Fruit fly (Drosophila melanogaster) whole organism, embryonic: ENCODE data around the gene mib1.

ENCODE experiments used
- Atf-2 ChIP-seq: fragments of 200-800 bp; sonication (Bioruptor generic); optimal IDR thresholded peaks from 2 replicates; lab custom pipeline; 2016; ENCODE audit warnings: missing biosample characterization, missing genetic modification characterization
- Bgb ChIP-seq: fragments of 200-800 bp; sonication (Bioruptor generic); IDR thresholded peaks from 2 replicates; pipeline ENCODE4 v1.3.6; 2022; ENCODE audit warnings: missing biosample characterization, missing genetic modification characterization; ENCODE audit not compliant: partially characterized antibody
- BtbVII ChIP-seq: fragments of 200-800 bp; sonication (Bioruptor generic); optimal IDR thresholded peaks from 3 replicates; lab custom pipeline; 2017; ENCODE audit warnings: missing biosample characterization, mild to moderate bottlenecking, missing genetic modification characterization
- CG10431 ChIP-seq: fragments of 200-800 bp; sonication (Bioruptor generic); optimal IDR thresholded peaks from 3 replicates; lab custom pipeline; 2018; ENCODE audit warnings: missing biosample characterization, mild to moderate bottlenecking, missing genetic modification characterization
- CG11085 ChIP-seq: fragments of 200-800 bp; sonication (Bioruptor generic); IDR thresholded peaks from 2 replicates; pipeline ENCODE4 v1.3.6; 2022; ENCODE audit warnings: missing biosample characterization, missing genetic modification characterization
- CG11247 ChIP-seq: fragments of 200-800 bp; sonication (Bioruptor generic); IDR thresholded peaks from 2 replicates; pipeline ENCODE4 v1.3.6; 2022; ENCODE audit warnings: missing biosample characterization, missing genetic modification characterization
- CG12071 ChIP-seq: fragments of 200-800 bp; sonication (Bioruptor generic); optimal IDR thresholded peaks from 3 replicates; lab custom pipeline; 2018; ENCODE audit warnings: missing biosample characterization, mild to moderate bottlenecking, missing genetic modification characterization
- CG1603 ChIP-seq: fragments of 200-800 bp; sonication (Bioruptor generic); optimal IDR thresholded peaks from 2 replicates; lab custom pipeline; 2019; ENCODE audit warnings: missing biosample characterization, mild to moderate bottlenecking, missing genetic modification characterization, moderate library complexity
- CG16813 ChIP-seq: fragments of 200-800 bp; sonication (Bioruptor generic); IDR thresholded peaks from 3 replicates; pipeline ENCODE4 v1.3.6; 2022; ENCODE audit warnings: missing biosample characterization, missing genetic modification characterization; ENCODE audit not compliant: partially characterized antibody
- CG17568 ChIP-seq: fragments of 200-800 bp; sonication (Bioruptor generic); optimal IDR thresholded peaks from 2 replicates; lab custom pipeline; 2018; ENCODE audit warnings: missing biosample characterization, mild to moderate bottlenecking, missing genetic modification characterization, moderate library complexity
- CG18619 ChIP-seq: fragments of 200-800 bp; sonication (Bioruptor generic); optimal IDR thresholded peaks from 3 replicates; lab custom pipeline; 2017; ENCODE audit warnings: missing biosample characterization, mild to moderate bottlenecking, missing genetic modification characterization
- CG2129 ChIP-seq: fragments of 200-800 bp; sonication (Bioruptor generic); IDR thresholded peaks from 2 replicates; pipeline ENCODE4 v1.3.6; 2022; ENCODE audit warnings: missing biosample characterization, missing genetic modification characterization; ENCODE audit not compliant: partially characterized antibody
- CG30020 ChIP-seq: fragments of 200-800 bp; optimal IDR thresholded peaks from 2 replicates; lab custom pipeline; 2019; ENCODE audit warnings: missing biosample characterization, mild to moderate bottlenecking, missing genetic modification characterization, moderate library complexity
- CG31224 ChIP-seq: fragments of 200-800 bp; sonication (Bioruptor generic); IDR thresholded peaks from 2 replicates; pipeline ENCODE4 v1.3.6; 2022; ENCODE audit warnings: missing biosample characterization, missing genetic modification characterization
- CG32532 ChIP-seq: fragments of 200-800 bp; sonication (Bioruptor generic); IDR thresholded peaks from 2 replicates; pipeline ENCODE4 v1.3.6; 2022; ENCODE audit warnings: missing biosample characterization, missing genetic modification characterization
- CG34422 ChIP-seq: fragments of 200-800 bp; sonication (Bioruptor generic); IDR thresholded peaks from 3 replicates; pipeline ENCODE4 v1.3.6; 2022; ENCODE audit warnings: missing biosample characterization, missing genetic modification characterization
- CG42726 ChIP-seq: fragments of 200-800 bp; sonication (Bioruptor generic); IDR thresholded peaks from 2 replicates; pipeline ENCODE4 v1.3.6; 2022; ENCODE audit warnings: missing biosample characterization, missing genetic modification characterization; ENCODE audit not compliant: partially characterized antibody
- CG4360 ChIP-seq: fragments of 200-800 bp; sonication (Bioruptor generic); IDR thresholded peaks from 2 replicates; pipeline ENCODE4 v1.3.6; 2022; ENCODE audit warnings: missing biosample characterization, missing genetic modification characterization
- CG43689 ChIP-seq: fragments of 200-800 bp; sonication (Bioruptor generic); IDR thresholded peaks from 2 replicates; pipeline ENCODE4 v1.3.6; 2022; ENCODE audit warnings: missing biosample characterization, missing genetic modification characterization
- CG6689 ChIP-seq: fragments of 200-800 bp; sonication (Bioruptor generic); IDR thresholded peaks from 2 replicates; pipeline ENCODE4 v1.3.6; 2022; ENCODE audit warnings: missing biosample characterization, missing genetic modification characterization
- CG6791 ChIP-seq: fragments of 200-800 bp; sonication (Bioruptor generic); IDR thresholded peaks from 3 replicates; pipeline ENCODE4 v1.3.6; 2022; ENCODE audit warnings: missing biosample characterization, missing genetic modification characterization; ENCODE audit not compliant: partially characterized antibody
- CG7928 ChIP-seq: fragments of 200-800 bp; sonication (Bioruptor generic); optimal IDR thresholded peaks from 2 replicates; lab custom pipeline; 2017; ENCODE audit warnings: missing biosample characterization, mild to moderate bottlenecking, missing genetic modification characterization
- CG9817 ChIP-seq: fragments of 200-800 bp; sonication (Bioruptor generic); optimal IDR thresholded peaks from 2 replicates; lab custom pipeline; 2018; ENCODE audit warnings: missing biosample characterization, mild to moderate bottlenecking, missing genetic modification characterization, moderate library complexity
- D19A ChIP-seq: fragments of 200-800 bp; optimal IDR thresholded peaks from 3 replicates; lab custom pipeline; 2019; ENCODE audit warnings: missing biosample characterization, mild to moderate bottlenecking, missing genetic modification characterization, moderate library complexity
- Dref ChIP-seq: fragments of 200-800 bp; sonication (Bioruptor generic); IDR thresholded peaks from 2 replicates; pipeline ENCODE4 v1.3.6; 2022; ENCODE audit warnings: missing biosample characterization, missing genetic modification characterization
- Ets65A ChIP-seq: fragments of 200-800 bp; sonication (Bioruptor generic); peaks from one replicate; lab custom pipeline; 2016; ENCODE audit warnings: missing biosample characterization, missing genetic modification characterization
- Ets97D ChIP-seq: fragments of 200-800 bp; sonication (Bioruptor generic); optimal IDR thresholded peaks from 3 replicates; lab custom pipeline; 2016; ENCODE audit warnings: missing biosample characterization, missing genetic modification characterization
- HLH4C ChIP-seq: fragments of 200-800 bp; sonication (Bioruptor generic); IDR thresholded peaks from 3 replicates; pipeline ENCODE4 v1.3.6; 2022; ENCODE audit warnings: missing biosample characterization, missing genetic modification characterization; ENCODE audit not compliant: partially characterized antibody
- Med ChIP-seq: fragments of 200-800 bp; sonication (Bioruptor generic); peaks from one replicate; lab custom pipeline; 2016; ENCODE audit warnings: missing biosample characterization, missing genetic modification characterization, mild to moderate bottlenecking, inconsistent platforms, moderate library complexity
- Neu2 ChIP-seq: fragments of 200-800 bp; sonication (Bioruptor generic); optimal IDR thresholded peaks from 3 replicates; lab custom pipeline; 2016; ENCODE audit warnings: missing biosample characterization, missing genetic modification characterization, borderline replicate concordance
- PHDP ChIP-seq: fragments of 200-800 bp; sonication (Bioruptor generic); optimal IDR thresholded peaks from 3 replicates; lab custom pipeline; 2018; ENCODE audit warnings: missing biosample characterization, mild to moderate bottlenecking, missing genetic modification characterization, moderate library complexity
- Pdp1 ChIP-seq, 2 experiments: fragments of 200-800 bp; sonication (Bioruptor generic); optimal IDR thresholded peaks; 3 replicates each; lab custom pipeline; 2016; ENCODE audit warnings: missing biosample characterization in 2 of 2, missing genetic modification characterization in 2 of 2, mild to moderate bottlenecking in 1 of 2, moderate library complexity in 1 of 2
- abd-A ChIP-seq: fragments of 200-800 bp; sonication (Bioruptor generic); optimal IDR thresholded peaks from 3 replicates; lab custom pipeline; 2019; ENCODE audit warnings: missing biosample characterization, mild to moderate bottlenecking, missing genetic modification characterization, moderate library complexity
- ato ChIP-seq: fragments of 200-800 bp; sonication (Bioruptor generic); IDR thresholded peaks from 2 replicates; pipeline ENCODE4 v1.3.6; 2022; ENCODE audit warnings: missing biosample characterization, missing genetic modification characterization; ENCODE audit not compliant: partially characterized antibody
- chinmo ChIP-seq: fragments of 200-800 bp; sonication (Bioruptor generic); IDR thresholded peaks from 4 replicates; pipeline ENCODE4 v1.3.6; 2022; ENCODE audit warnings: missing biosample characterization, missing genetic modification characterization; ENCODE audit not compliant: partially characterized antibody
- crol ChIP-seq: fragments of 200-800 bp; sonication (Bioruptor generic); IDR thresholded peaks from 2 replicates; pipeline ENCODE4 v1.3.6; 2022; ENCODE audit warnings: missing biosample characterization, missing genetic modification characterization
- crp ChIP-seq, 2 experiments: fragments of 200-800 bp; sonication (Bioruptor generic); optimal IDR thresholded peaks; 2 replicates in 1 of 2; 3 replicates in 1 of 2; lab custom pipeline; 2017; ENCODE audit warnings: missing biosample characterization in 2 of 2, missing genetic modification characterization in 2 of 2, mild to moderate bottlenecking in 1 of 2, moderate library complexity in 1 of 2
- fd3F ChIP-seq: fragments of 200-800 bp; sonication (Bioruptor generic); optimal IDR thresholded peaks from 2 replicates; lab custom pipeline; 2018; ENCODE audit warnings: missing biosample characterization, mild to moderate bottlenecking, missing genetic modification characterization, moderate library complexity
- ftz-f1 ChIP-seq: fragments of 200-800 bp; sonication (Bioruptor generic); optimal IDR thresholded peaks from 2 replicates; lab custom pipeline; 2016; ENCODE audit warnings: missing biosample characterization, missing genetic modification characterization
- gsb ChIP-seq: fragments of 200-800 bp; sonication (Bioruptor generic); IDR thresholded peaks from 2 replicates; pipeline ENCODE4 v1.3.6; 2022; ENCODE audit warnings: missing biosample characterization, missing genetic modification characterization
- nau ChIP-seq: fragments of 200-800 bp; sonication (Bioruptor generic); optimal IDR thresholded peaks from 3 replicates; lab custom pipeline; 2017; ENCODE audit warnings: missing biosample characterization, mild to moderate bottlenecking, missing genetic modification characterization, missing genetic modification reagents
- nerfin-2 ChIP-seq: fragments of 200-800 bp; sonication (Bioruptor generic); IDR thresholded peaks from 2 replicates; pipeline ENCODE4 v1.3.6; 2022; ENCODE audit warnings: missing biosample characterization, missing genetic modification characterization; ENCODE audit not compliant: partially characterized antibody
- odd ChIP-seq: fragments of 200-800 bp; sonication (Bioruptor generic); optimal IDR thresholded peaks from 2 replicates; lab custom pipeline; 2017; ENCODE audit warnings: missing biosample characterization, mild to moderate bottlenecking, missing genetic modification characterization
- otp ChIP-seq: fragments of 200-800 bp; sonication (Bioruptor generic); IDR thresholded peaks from 3 replicates; pipeline ENCODE4, ENCODE4 v1.3.6; 2022; ENCODE audit warnings: missing biosample characterization, missing genetic modification characterization
- pnt ChIP-seq: fragments of 200-800 bp; sonication (Bioruptor generic); optimal IDR thresholded peaks from 3 replicates; lab custom pipeline; 2016; ENCODE audit warnings: missing biosample characterization, missing genetic modification characterization
- sd ChIP-seq: fragments of 200-800 bp; sonication (Bioruptor generic); optimal IDR thresholded peaks from 3 replicates; lab custom pipeline; 2018; ENCODE audit warnings: missing biosample characterization, mild to moderate bottlenecking, missing genetic modification characterization, moderate library complexity
- sob ChIP-seq: fragments of 200-800 bp; sonication (Bioruptor generic); IDR thresholded peaks from 2 replicates; pipeline ENCODE4 v1.3.6; 2022; ENCODE audit warnings: missing biosample characterization, missing genetic modification characterization
- stc ChIP-seq: fragments of 200-800 bp; sonication (Bioruptor generic); IDR thresholded peaks from 2 replicates; pipeline ENCODE4 v1.3.6; 2022; ENCODE audit warnings: missing biosample characterization, missing genetic modification characterization
- sug ChIP-seq: fragments of 200-800 bp; optimal IDR thresholded peaks from 2 replicates; lab custom pipeline; 2019; ENCODE audit warnings: missing biosample characterization, mild to moderate bottlenecking, missing genetic modification characterization, moderate library complexity

The mib1 gene

DNA sequence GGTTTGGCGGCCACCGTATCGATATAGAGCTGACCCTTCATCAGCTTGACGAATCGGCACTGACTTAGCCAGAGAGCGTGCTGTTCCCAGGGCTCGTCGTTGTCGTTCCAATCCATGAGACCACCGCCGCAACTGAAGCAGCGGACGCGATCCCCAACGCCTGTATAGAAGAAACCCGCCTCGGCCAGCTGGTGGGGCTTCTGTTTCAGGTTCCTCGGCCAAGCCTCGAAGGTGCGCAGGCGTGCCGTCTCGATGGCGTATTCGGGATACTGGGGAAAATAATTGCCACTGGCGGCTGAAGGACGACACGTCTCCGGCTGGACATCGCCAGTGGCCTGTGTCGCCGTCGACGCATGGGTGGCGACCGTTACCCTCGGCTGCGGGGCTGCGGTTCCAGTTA, 27.5 kb upstream of the mib1 start (continued):
- TF ChIP-seq otp (GFP tag; lab: Robert Waterston, UW) (no peak), CG11247 (GFP tag; lab: Robert Waterston, UW) (no peak), sd (tag; lab: Kevin White, UChicago) (no peak), Ets65A (GFP tag; lab: Kevin White, UChicago) (peak; percentile 72), ato (GFP tag; lab: Robert Waterston, UW) (no peak), Ets97D (no peak), chinmo (GFP tag; lab: Robert Waterston, UW) (0 out of 4 replicates have a peak, but pooled peaks have one; percentile 25), CG11085 (GFP tag; lab: Robert Waterston, UW) (no peak), Atf-2 (GFP tag; lab: Kevin White, UChicago) (no peak), ftz-f1 (GFP tag; lab: Kevin White, UChicago) (no peak), Med (GFP tag; lab: Kevin White, UChicago) (peak; percentile 59), CG43689 (GFP tag; lab: Robert Waterston, UW) (no peak), Dref (GFP tag; lab: Robert Waterston, UW) (no peak), CG42726 (GFP tag; lab: Robert Waterston, UW) (peak; percentile 36; the same call in 1 of the 2 replicates), CG30020 (tag; lab: Kevin White, UChicago) (no peak), CG6689 (GFP tag; lab: Robert Waterston, UW) (no peak), CG34422 (GFP tag; lab: Robert Waterston, UW) (no peak), BtbVII (GFP tag; lab: Kevin White, UChicago) (no peak), CG2129 (no peak), crp (GFP tag; optimal IDR thresholded peaks at IDR 0.05; lab: Kevin White, UChicago) (no peak), Neu2 (no peak), CG17568 (GFP tag; lab: Kevin White, UChicago) (no peak), CG10431 (GFP tag; lab: Kevin White, UChicago) (no peak), CG18619 (no peak), PHDP (tag; lab: Kevin White, UChicago) (no peak), HLH4C (no peak), CG16813 (GFP tag; lab: Robert Waterston, UW) (0 out of 3 replicates have a peak, but pooled peaks have one; percentile 8)

DNA sequence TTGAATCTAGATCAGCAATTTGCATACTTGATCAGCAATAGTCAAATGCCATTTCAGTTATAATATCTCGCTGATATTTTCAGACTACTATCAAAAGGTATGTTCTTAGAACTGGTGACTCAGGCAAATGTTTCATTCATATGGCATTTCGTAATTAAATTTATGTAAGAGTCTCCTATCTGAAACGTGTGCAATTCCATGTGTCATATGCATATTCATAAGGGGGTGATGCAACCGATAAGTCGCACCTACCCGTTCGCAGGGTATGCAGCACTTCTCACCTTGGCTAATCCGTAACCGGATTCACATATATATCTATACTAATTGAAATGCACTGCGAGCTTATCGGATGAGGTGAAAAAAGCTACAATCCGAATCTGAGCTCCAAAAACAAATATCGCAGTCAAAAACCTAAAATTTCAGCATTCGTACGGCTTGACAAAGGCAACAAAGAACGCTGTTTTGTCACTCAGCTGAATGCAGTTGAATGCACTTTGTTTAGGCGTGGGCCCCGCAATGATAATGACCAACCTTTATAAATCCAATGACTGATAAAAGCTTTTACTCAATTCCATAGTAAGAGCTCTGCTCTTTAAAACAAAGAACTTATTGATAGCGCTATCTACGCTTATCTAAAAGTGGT, 26.2 kb upstream of the mib1 start:
- no peak for TF ChIP-seq CG4360 (GFP tag; lab: Robert Waterston, UW)
- TF ChIP-seq nau (GFP tag; lab: Kevin White, UChicago), result no peak
- TF ChIP-seq stc (GFP tag; lab: Robert Waterston, UW), result no peak
- no peak for TF ChIP-seq CG7928 (GFP tag; lab: Kevin White, UChicago)
- TF ChIP-seq nerfin-2, result 0 out of 2 replicates have a peak, but pooled peaks have one; percentile 15
- no peak for TF ChIP-seq gsb
- no peak for TF ChIP-seq CG31224
- TF ChIP-seq crol (GFP tag; lab: Robert Waterston, UW), result no peak
- TF ChIP-seq CG6791 (GFP tag; lab: Robert Waterston, UW), result 0 out of 3 replicates have a peak, but pooled peaks have one; percentile 17
- no peak for TF ChIP-seq fd3F (GFP tag; lab: Kevin White, UChicago)
- TF ChIP-seq abd-A (tag; lab: Kevin White, UChicago), result no peak
- TF ChIP-seq pnt (GFP tag; lab: Kevin White, UChicago), result no peak
- peak; percentile 71 for TF ChIP-seq D19A (tag; lab: Kevin White, UChicago)
- TF ChIP-seq CG12071 (GFP tag; lab: Kevin White, UChicago), result peak; percentile 2
- peak; percentile 19; the same call in 1 of the 2 replicates for TF ChIP-seq Bgb (GFP tag; lab: Robert Waterston, UW)
- no peak for TF ChIP-seq sug (tag; lab: Kevin White, UChicago)
- no peak for TF ChIP-seq sob (GFP tag; lab: Robert Waterston, UW)
- 0 out of 2 replicates have a peak, but pooled peaks have one; percentile 18 for TF ChIP-seq CG32532 (GFP tag; lab: Robert Waterston, UW)
- TF ChIP-seq Pdp1 (GFP tag; optimal IDR thresholded peaks at IDR 0.05; lab: Kevin White, UChicago), result peak in 1 of 2 experiments; percentile 66
- no peak for TF ChIP-seq CG9817 (tag; lab: Kevin White, UChicago)
- no peak for TF ChIP-seq CG1603
- TF ChIP-seq odd (GFP tag; lab: Kevin White, UChicago), result no peak
